Fruit fly (Drosophila melanogaster): Measurements from ENCODE around the gene yip2.

yip2 gene

DNA sequence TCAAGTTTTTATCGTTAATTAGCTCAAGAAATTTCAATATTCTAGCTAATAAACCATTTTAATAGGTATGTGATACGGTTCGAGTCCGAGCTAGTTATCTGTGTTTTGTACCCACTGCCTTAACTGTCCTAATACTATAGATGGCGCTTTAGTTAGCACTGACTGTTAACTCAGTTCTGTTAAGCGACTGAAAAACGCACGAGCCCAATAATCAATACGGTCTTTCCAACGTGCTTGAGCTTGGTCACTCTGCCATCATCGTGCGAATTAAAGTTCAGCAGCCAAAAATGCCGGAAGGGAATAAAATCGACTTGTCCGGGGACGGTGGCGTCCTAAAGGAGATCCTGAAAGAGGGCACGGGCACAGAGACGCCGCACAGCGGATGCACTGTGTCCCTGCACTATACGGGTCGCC, 27.2 kb upstream of the yip2 start, which contains the start of gene Fkbp59 (continued):
- TF ChIP-seq Max (GFP tag; optimal IDR thresholded peaks at IDR 0.05), result no peak
- peak; percentile 94 for TF ChIP-seq hb (GFP tag; IDR thresholded peaks at IDR 0.05; ENCODE audit: partially characterized antibody)
- peak; percentile 40 for TF ChIP-seq Xbp1 (GFP tag; optimal IDR thresholded peaks at IDR 0.05)
- TF ChIP-seq CG16813 (GFP tag; IDR thresholded peaks at IDR 0.05; ENCODE audit: partially characterized antibody), result peak; percentile 55
- no peak for TF ChIP-seq Dad (GFP tag; optimal IDR thresholded peaks at IDR 0.05)
- no peak for TF ChIP-seq scrt (GFP tag; optimal IDR thresholded peaks at IDR 0.05)
- peak; percentile 42 for TF ChIP-seq Dp (GFP tag; optimal IDR thresholded peaks at IDR 0.05)
- TF ChIP-seq CG9932 (GFP tag; IDR thresholded peaks at IDR 0.05), result no peak
- peak; percentile 12 for TF ChIP-seq phol (tag; optimal IDR thresholded peaks at IDR 0.05)
- TF ChIP-seq CG2116 (GFP tag; optimal IDR thresholded peaks at IDR 0.05), result peak; percentile 33
- TF ChIP-seq tna (GFP tag; IDR thresholded peaks at IDR 0.05; ENCODE audit: partially characterized antibody), result peak; percentile 99
- TF ChIP-seq da (GFP tag; optimal IDR thresholded peaks at IDR 0.05), result no peak
- peak; percentile 29; the same call in 1 of the 3 replicates for TF ChIP-seq zen2 (GFP tag; IDR thresholded peaks at IDR 0.05; ENCODE audit: partially characterized antibody)
- TF ChIP-seq Kr (GFP tag; optimal IDR thresholded peaks at IDR 0.05), result no peak
- TF ChIP-seq Med (GFP tag), result peak; percentile 64
- TF ChIP-seq CG13624 (GFP tag; optimal IDR thresholded peaks at IDR 0.05), result no peak
- peak; percentile 69 for TF ChIP-seq sna (GFP tag; IDR thresholded peaks at IDR 0.05; ENCODE audit: partially characterized antibody)
- TF ChIP-seq Bgb (GFP tag; IDR thresholded peaks at IDR 0.05; ENCODE audit: partially characterized antibody), result peak; percentile 97
- peak; percentile 63 for TF ChIP-seq CG1603 (tag; optimal IDR thresholded peaks at IDR 0.05)
- 0 out of 2 replicates have a peak, but pooled peaks have one; percentile 45 for TF ChIP-seq vvl (GFP tag; IDR thresholded peaks at IDR 0.05)
- peak; percentile 31; the same call in 1 of the 2 replicates for TF ChIP-seq slbo (GFP tag; IDR thresholded peaks at IDR 0.05)
- peak; percentile 15 for TF ChIP-seq CG7839 (tag; optimal IDR thresholded peaks at IDR 0.05)
- no peak for TF ChIP-seq mam (GFP tag; optimal IDR thresholded peaks at IDR 0.05)
- TF ChIP-seq gsb (GFP tag; IDR thresholded peaks at IDR 0.05), result no peak
- TF ChIP-seq CG34422 (GFP tag; IDR thresholded peaks at IDR 0.05), result peak; percentile 54; the same call in 1 of the 3 replicates
- peak; percentile 77 for TF ChIP-seq knrl (GFP tag; IDR thresholded peaks at IDR 0.05; ENCODE audit: partially characterized antibody)
- TF ChIP-seq CG4328 (GFP tag; optimal IDR thresholded peaks at IDR 0.05), result no peak
- peak; percentile 92 for TF ChIP-seq ato (GFP tag; IDR thresholded peaks at IDR 0.05; ENCODE audit: partially characterized antibody)
- peak; percentile 63 for TF ChIP-seq CG9797 (GFP tag; optimal IDR thresholded peaks at IDR 0.05)
- TF ChIP-seq dm (GFP tag; optimal IDR thresholded peaks at IDR 0.05), result peak; percentile 66
- peak; percentile 40; the same call in 1 of the 2 replicates for TF ChIP-seq Dref (GFP tag; IDR thresholded peaks at IDR 0.05)
- peak; percentile 14 for TF ChIP-seq CG15601 (tag; optimal IDR thresholded peaks at IDR 0.05)
- no peak for TF ChIP-seq CG14667 (GFP tag; IDR thresholded peaks at IDR 0.05)
- TF ChIP-seq CG42726 (GFP tag; IDR thresholded peaks at IDR 0.05; ENCODE audit: partially characterized antibody), result peak; percentile 40; the same call in 1 of the 2 replicates
- peak in 1 of 2 experiments; percentile 4 for TF ChIP-seq dpn (GFP tag; optimal IDR thresholded peaks at IDR 0.05)
- peak; percentile 22 for TF ChIP-seq nom (GFP tag; optimal IDR thresholded peaks at IDR 0.05)
- TF ChIP-seq chinmo (GFP tag; IDR thresholded peaks at IDR 0.05; ENCODE audit: partially characterized antibody), result 0 out of 4 replicates have a peak, but pooled peaks have one; percentile 46
- peak; percentile 25 for TF ChIP-seq CG13894 (tag; optimal IDR thresholded peaks at IDR 0.05)
- TF ChIP-seq CG17829 (tag; optimal IDR thresholded peaks at IDR 0.05), result peak; percentile 9
- no peak for TF ChIP-seq Sry-β (GFP tag; optimal IDR thresholded peaks at IDR 0.05)
- no peak for TF ChIP-seq Asciz (GFP tag; optimal IDR thresholded peaks at IDR 0.05)
- TF ChIP-seq HLH4C (GFP tag; IDR thresholded peaks at IDR 0.05; ENCODE audit: partially characterized antibody), result peak; percentile 99
- peak; percentile 31 for TF ChIP-seq CG10267 (tag; optimal IDR thresholded peaks at IDR 0.05)
- peak; percentile 58 for TF ChIP-seq Lhr (GFP tag; optimal IDR thresholded peaks at IDR 0.05)
- TF ChIP-seq psq (GFP tag; optimal IDR thresholded peaks at IDR 0.05), result no peak
- TF ChIP-seq nmo (GFP tag; optimal IDR thresholded peaks at IDR 0.05), result peak; percentile 17
- TF ChIP-seq CG31388 (GFP tag; optimal IDR thresholded peaks at IDR 0.05), result no peak
- TF ChIP-seq CG3995 (GFP tag; optimal IDR thresholded peaks at IDR 0.05), result no peak
- no peak for TF ChIP-seq gce (GFP tag; IDR thresholded peaks at IDR 0.05)

Measured in whole organism, embryonic.